Fruit fly (Drosophila melanogaster): ENCODE results near the gene rudhira.
A peak's percentile ranks its signal among the peaks of the same experiment; 100 is the strongest.

The rudhira gene

dm6 chrX:11819241-11819862 lies 2.7 kb downstream of the rudhira start:
- TF ChIP-seq CG7045 (GFP tag; optimal IDR thresholded peaks at IDR 0.05): peak; percentile 6
- TF ChIP-seq CG12768 (GFP tag; optimal IDR thresholded peaks at IDR 0.05): peak; percentile 3
- no peak for TF ChIP-seq CG5204 (GFP tag; optimal IDR thresholded peaks at IDR 0.05)
- TF ChIP-seq CG33017 (tag; optimal IDR thresholded peaks at IDR 0.05): peak; percentile 53
- TF ChIP-seq cic (GFP tag; optimal IDR thresholded peaks at IDR 0.05): peak; percentile 47
- TF ChIP-seq bab1 (GFP tag; optimal IDR thresholded peaks at IDR 0.05): no peak
- TF ChIP-seq CG11617 (GFP tag; optimal IDR thresholded peaks at IDR 0.05): no peak
- no peak for TF ChIP-seq Crg-1 (GFP tag; optimal IDR thresholded peaks at IDR 0.05)
- peak; percentile 15 for TF ChIP-seq ovo (GFP tag; optimal IDR thresholded peaks at IDR 0.05)
- TF ChIP-seq Mnt (GFP tag; optimal IDR thresholded peaks at IDR 0.05): peak; percentile 35
- TF ChIP-seq cnc (optimal IDR thresholded peaks at IDR 0.05): no peak
- no peak for TF ChIP-seq tj (GFP tag; optimal IDR thresholded peaks at IDR 0.05)
- peak; percentile 32 for TF ChIP-seq CG7101 (tag; optimal IDR thresholded peaks at IDR 0.05)
- no peak for TF ChIP-seq pad (GFP tag; optimal IDR thresholded peaks at IDR 0.05)
- TF ChIP-seq CG14711 (tag; optimal IDR thresholded peaks at IDR 0.05): peak; percentile 62
- TF ChIP-seq Hr96 (GFP tag; optimal IDR thresholded peaks at IDR 0.05): no peak
- no peak for TF ChIP-seq Clk (GFP tag; optimal IDR thresholded peaks at IDR 0.05)
- peak; percentile 49 for TF ChIP-seq kay (GFP tag; ENCODE audit: borderline replicate concordance)
- no peak for TF ChIP-seq toe (GFP tag; optimal IDR thresholded peaks at IDR 0.05)
- TF ChIP-seq CG1620 (GFP tag; optimal IDR thresholded peaks at IDR 0.05): no peak

dm6 chrX:11820284-11821075 lies 3.8 kb downstream of the rudhira start:
- TF ChIP-seq Clk (GFP tag; optimal IDR thresholded peaks at IDR 0.05): peak; percentile 64
- peak; percentile 80 for TF ChIP-seq toe (GFP tag; optimal IDR thresholded peaks at IDR 0.05)
- no peak for TF ChIP-seq cnc (optimal IDR thresholded peaks at IDR 0.05)
- TF ChIP-seq ovo (GFP tag; optimal IDR thresholded peaks at IDR 0.05): peak; percentile 79
- TF ChIP-seq CG33017 (tag; optimal IDR thresholded peaks at IDR 0.05): peak; percentile 78
- peak; percentile 78 for TF ChIP-seq CG1620 (GFP tag; optimal IDR thresholded peaks at IDR 0.05)
- peak; percentile 70 for TF ChIP-seq Mnt (GFP tag; optimal IDR thresholded peaks at IDR 0.05)
- peak; percentile 77 for TF ChIP-seq CG14711 (tag; optimal IDR thresholded peaks at IDR 0.05)
- TF ChIP-seq pad (GFP tag; optimal IDR thresholded peaks at IDR 0.05): peak; percentile 92
- TF ChIP-seq tj (GFP tag; optimal IDR thresholded peaks at IDR 0.05): peak; percentile 80
- peak; percentile 78 for TF ChIP-seq CG7045 (GFP tag; optimal IDR thresholded peaks at IDR 0.05)
- peak; percentile 77 for TF ChIP-seq CG5204 (GFP tag; optimal IDR thresholded peaks at IDR 0.05)
- peak; percentile 87 for TF ChIP-seq CG11617 (GFP tag; optimal IDR thresholded peaks at IDR 0.05)
- peak; percentile 72 for TF ChIP-seq CG12768 (GFP tag; optimal IDR thresholded peaks at IDR 0.05)
- TF ChIP-seq CG7101 (tag; optimal IDR thresholded peaks at IDR 0.05): peak; percentile 91
- peak; percentile 54 for TF ChIP-seq Crg-1 (GFP tag; optimal IDR thresholded peaks at IDR 0.05)
- peak; percentile 84 for TF ChIP-seq Hr96 (GFP tag; optimal IDR thresholded peaks at IDR 0.05)
- TF ChIP-seq kay (GFP tag; ENCODE audit: borderline replicate concordance): peak; percentile 83
- peak; percentile 78 for TF ChIP-seq bab1 (GFP tag; optimal IDR thresholded peaks at IDR 0.05)
- peak; percentile 67 for TF ChIP-seq cic (GFP tag; optimal IDR thresholded peaks at IDR 0.05)

dm6 chrX:11821946-11822345 lies 5.2 kb downstream of the rudhira start:
- TF ChIP-seq CG12768 (GFP tag; optimal IDR thresholded peaks at IDR 0.05) (peak; percentile 61), toe (GFP tag; optimal IDR thresholded peaks at IDR 0.05) (no peak), CG7045 (GFP tag; optimal IDR thresholded peaks at IDR 0.05) (peak; percentile 1), CG7101 (tag; optimal IDR thresholded peaks at IDR 0.05) (peak; percentile 65), CG5204 (GFP tag; optimal IDR thresholded peaks at IDR 0.05) (no peak), bab1 (GFP tag; optimal IDR thresholded peaks at IDR 0.05) (peak; percentile 32), CG33017 (tag; optimal IDR thresholded peaks at IDR 0.05) (no peak), CG11617 (GFP tag; optimal IDR thresholded peaks at IDR 0.05) (peak; percentile 19), kay (GFP tag; ENCODE audit: borderline replicate concordance) (no peak), cic (GFP tag; optimal IDR thresholded peaks at IDR 0.05) (peak; percentile 20), Clk (GFP tag; optimal IDR thresholded peaks at IDR 0.05) (no peak), ovo (GFP tag; optimal IDR thresholded peaks at IDR 0.05) (no peak), CG14711 (tag; optimal IDR thresholded peaks at IDR 0.05) (peak; percentile 27), pad (GFP tag; optimal IDR thresholded peaks at IDR 0.05) (no peak), tj (GFP tag; optimal IDR thresholded peaks at IDR 0.05) (no peak), Hr96 (GFP tag; optimal IDR thresholded peaks at IDR 0.05) (peak; percentile 28), Mnt (GFP tag; optimal IDR thresholded peaks at IDR 0.05) (no peak)

- TF ChIP-seq cic (GFP tag; optimal IDR thresholded peaks at IDR 0.05) (peak; percentile 38), CG7101 (tag; optimal IDR thresholded peaks at IDR 0.05) (peak; percentile 66), tj (GFP tag; optimal IDR thresholded peaks at IDR 0.05) (peak; percentile 28), CG14711 (tag; optimal IDR thresholded peaks at IDR 0.05) (peak; percentile 4), bab1 (GFP tag; optimal IDR thresholded peaks at IDR 0.05) (peak; percentile 67), CG12768 (GFP tag; optimal IDR thresholded peaks at IDR 0.05) (peak; percentile 54), ovo (GFP tag; optimal IDR thresholded peaks at IDR 0.05) (no peak), CG7045 (GFP tag; optimal IDR thresholded peaks at IDR 0.05) (peak; percentile 9), CG11617 (GFP tag; optimal IDR thresholded peaks at IDR 0.05) (peak; percentile 47), kay (GFP tag; ENCODE audit: borderline replicate concordance) (no peak), CG1620 (GFP tag; optimal IDR thresholded peaks at IDR 0.05) (peak; percentile 4), toe (GFP tag; optimal IDR thresholded peaks at IDR 0.05) (no peak)
Observed at dm6 chrX:11823003-11823402, 6.3 kb downstream of the rudhira start.

- TF ChIP-seq CG12768 (GFP tag; optimal IDR thresholded peaks at IDR 0.05) (no peak), CG7101 (tag; optimal IDR thresholded peaks at IDR 0.05) (no peak), Mnt (GFP tag; optimal IDR thresholded peaks at IDR 0.05) (no peak), toe (GFP tag; optimal IDR thresholded peaks at IDR 0.05) (no peak), Clk (GFP tag; optimal IDR thresholded peaks at IDR 0.05) (no peak), Hr96 (GFP tag; optimal IDR thresholded peaks at IDR 0.05) (no peak), pad (GFP tag; optimal IDR thresholded peaks at IDR 0.05) (no peak), Crg-1 (GFP tag; optimal IDR thresholded peaks at IDR 0.05) (no peak), CG14711 (tag; optimal IDR thresholded peaks at IDR 0.05) (no peak), CG7045 (GFP tag; optimal IDR thresholded peaks at IDR 0.05) (no peak), tj (GFP tag; optimal IDR thresholded peaks at IDR 0.05) (no peak), cic (GFP tag; optimal IDR thresholded peaks at IDR 0.05) (no peak), bab1 (GFP tag; optimal IDR thresholded peaks at IDR 0.05) (no peak), ovo (GFP tag; optimal IDR thresholded peaks at IDR 0.05) (no peak), CG5204 (GFP tag; optimal IDR thresholded peaks at IDR 0.05) (no peak), CG33017 (tag; optimal IDR thresholded peaks at IDR 0.05) (no peak), cnc (optimal IDR thresholded peaks at IDR 0.05) (no peak)
Observed at dm6 chrX:11828336-11829007, 11.8 kb downstream of the rudhira start.
